Worm (Caenorhabditis elegans) whole organism, mixed stage, embryonic: ENCODE results near the gene skpo-3.

Experiments used
- blmp-1 ChIP-seq: fragments of 150-350 bp; optimal IDR thresholded peaks from 2 replicates; lab custom pipeline; 2014; ENCODE audit warnings: missing biosample characterization, missing genetic modification characterization
- ces-1 ChIP-seq: fragments of 150-350 bp; optimal IDR thresholded peaks from 2 replicates; lab custom pipeline; 2014; ENCODE audit warnings: missing biosample characterization, missing genetic modification reagents, missing genetic modification characterization
- elt-3 ChIP-seq: fragments of 150-350 bp; optimal IDR thresholded peaks from 2 replicates; lab custom pipeline; 2014; ENCODE audit warnings: missing biosample characterization, missing genetic modification characterization
- lsy-2 ChIP-seq: fragments of 150-350 bp; optimal IDR thresholded peaks from 2 replicates; lab custom pipeline; 2014; ENCODE audit warnings: missing biosample characterization, missing genetic modification characterization
- mab-5 ChIP-seq: fragments of 150-350 bp; optimal IDR thresholded peaks from 2 replicates; lab custom pipeline; 2014; ENCODE audit warnings: missing biosample characterization, missing genetic modification characterization
- nhr-12 ChIP-seq: fragments of 150-350 bp; optimal IDR thresholded peaks from 2 replicates; lab custom pipeline; 2014; ENCODE audit warnings: missing biosample characterization, missing genetic modification characterization
- nhr-237 ChIP-seq: fragments of 150-350 bp; optimal IDR thresholded peaks from 2 replicates; lab custom pipeline; 2014; ENCODE audit warnings: missing biosample characterization, missing genetic modification characterization
- nhr-28 ChIP-seq: fragments of 150-350 bp; optimal IDR thresholded peaks from 2 replicates; lab custom pipeline; 2014; ENCODE audit warnings: missing biosample characterization, missing genetic modification characterization
- nhr-76 ChIP-seq: sonication (generic microtip); optimal IDR thresholded peaks from 2 replicates; lab custom pipeline; 2017; ENCODE audit warnings: missing biosample characterization, missing genetic modification characterization
- pha-4 ChIP-seq: fragments of 150-350 bp; optimal IDR thresholded peaks from 2 replicates; lab custom pipeline; 2018; ENCODE audit warnings: missing biosample characterization, missing genetic modification reagents, missing genetic modification characterization
- snpc-4 ChIP-seq: fragments of 150-350 bp; optimal IDR thresholded peaks from 2 replicates; lab custom pipeline; 2014; ENCODE audit warnings: missing biosample characterization, missing genetic modification characterization
- sptf-1 ChIP-seq: sonication (generic microtip); optimal IDR thresholded peaks from 2 replicates; lab custom pipeline; 2017; ENCODE audit warnings: mild to moderate bottlenecking, missing genetic modification characterization, moderate library complexity, missing compliant biosample characterization
- tbx-8 ChIP-seq: fragments of 200-800 bp; sonication (Bioruptor generic); optimal IDR thresholded peaks from 2 replicates; lab custom pipeline; 2018; ENCODE audit warnings: mild to moderate bottlenecking, missing genetic modification characterization, moderate library complexity, missing compliant biosample characterization
- unc-62 ChIP-seq: fragments of 150-350 bp; optimal IDR thresholded peaks from 2 replicates; lab custom pipeline; 2014; ENCODE audit warnings: missing biosample characterization, missing genetic modification reagents, missing genetic modification characterization

DNA sequence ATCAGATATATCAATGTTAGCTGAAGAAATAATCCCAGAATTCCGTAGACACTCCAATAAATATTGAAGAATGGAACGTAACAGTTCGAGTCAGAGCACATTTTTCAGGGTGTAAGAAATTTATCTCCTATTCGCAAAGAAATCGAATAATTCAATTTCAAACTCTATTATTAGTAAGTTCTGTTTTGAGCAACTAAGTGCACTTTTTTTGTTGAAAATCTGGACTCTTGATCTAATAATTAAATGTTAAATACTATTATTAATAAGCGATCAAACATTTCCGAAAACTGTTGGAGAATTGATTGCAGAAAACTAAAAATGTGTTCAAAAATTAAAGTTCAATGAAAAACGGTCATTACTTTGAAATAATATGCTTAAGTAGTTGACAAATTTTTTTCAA, 42.6 kb upstream of the skpo-3 start, which contains the start of gene srd-56:
- TF ChIP-seq pha-4 (tag; lab: Kevin White, UChicago) (no peak), lsy-2 (no peak), snpc-4 (tag; lab: Kevin White, UChicago) (no peak), nhr-76 (tag; lab: Kevin White, UChicago) (no peak), nhr-237 (tag; lab: Kevin White, UChicago) (no peak), nhr-28 (tag; lab: Kevin White, UChicago) (no peak), ces-1 (GFP tag; lab: Kevin White, UChicago) (no peak), nhr-12 (tag; lab: Kevin White, UChicago) (no peak), blmp-1 (no peak), tbx-8 (GFP tag; lab: Kevin White, UChicago) (no peak), unc-62 (GFP tag; lab: Kevin White, UChicago) (no peak), elt-3 (tag; lab: Kevin White, UChicago) (no peak), mab-5 (tag; lab: Kevin White, UChicago) (no peak), sptf-1 (no peak)
